Worm (Caenorhabditis elegans): ENCODE data around the gene cyp-37B1.

DNA sequence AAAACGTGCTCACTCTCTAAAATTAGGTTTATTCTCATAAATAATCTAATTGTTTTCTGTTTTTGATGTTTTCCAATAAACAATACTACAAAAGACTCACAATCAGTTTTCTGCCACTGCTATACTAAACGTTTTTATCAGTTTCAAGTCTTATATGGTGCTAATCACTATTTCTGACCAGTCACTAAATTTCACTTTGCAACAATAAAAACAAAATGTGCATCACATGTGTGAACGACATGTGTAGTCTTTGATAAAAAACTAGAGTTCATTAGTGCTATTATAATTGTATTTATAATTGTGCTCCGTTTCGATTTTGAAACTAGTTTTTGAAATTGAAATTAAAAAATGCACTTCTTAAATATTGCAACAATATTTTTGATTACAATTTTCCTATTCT, at the start of gene cyp-37B1:
- no peak for TF ChIP-seq ama-1 (optimal IDR thresholded peaks at IDR 0.05)
- no peak for TF ChIP-seq egl-5 (tag; optimal IDR thresholded peaks at IDR 0.05)
- TF ChIP-seq unc-62 (GFP tag; optimal IDR thresholded peaks at IDR 0.05) = no peak
